Worm (Caenorhabditis elegans) whole organism, late embryonic: ENCODE measurements around the gene che-10.

ENCODE experiments used
- K09A11.1 ChIP-seq: sonication (generic microtip); optimal IDR thresholded peaks from 2 replicates; lab custom pipeline; 2017; ENCODE audit warnings: antibody characterized with exemption, mild to moderate bottlenecking, missing genetic modification characterization, missing compliant biosample characterization; ENCODE audit not compliant: insufficient read depth
- T23F11.4 ChIP-seq: fragments of 200-800 bp; sonication (Bioruptor generic); optimal IDR thresholded peaks from 2 replicates; lab custom pipeline; 2018; ENCODE audit warnings: mild to moderate bottlenecking, missing genetic modification characterization, missing compliant biosample characterization
- Y22D7AL.16 ChIP-seq: sonication (generic microtip); optimal IDR thresholded peaks from 2 replicates; lab custom pipeline; 2016; ENCODE audit warnings: missing genetic modification characterization, missing compliant biosample characterization
- ahr-1 ChIP-seq: sonication (generic microtip); optimal IDR thresholded peaks from 2 replicates; lab custom pipeline; 2016; ENCODE audit warnings: missing genetic modification characterization, missing compliant biosample characterization
- ceh-18 ChIP-seq: sonication (generic microtip); optimal IDR thresholded peaks from 2 replicates; lab custom pipeline; 2016; ENCODE audit warnings: missing genetic modification characterization, missing compliant biosample characterization
- ceh-19 ChIP-seq: fragments of 200-800 bp; sonication (Bioruptor generic); optimal IDR thresholded peaks from 2 replicates; lab custom pipeline; 2018; ENCODE audit warnings: mild to moderate bottlenecking, missing genetic modification characterization, missing compliant biosample characterization
- ceh-2 ChIP-seq: sonication (generic microtip); optimal IDR thresholded peaks from 2 replicates; lab custom pipeline; 2016; ENCODE audit warnings: missing genotype, missing genetic modification characterization, missing compliant biosample characterization
- ceh-30 ChIP-seq: fragments of 150-350 bp; optimal IDR thresholded peaks from 2 replicates; lab custom pipeline; 2014; ENCODE audit warnings: missing biosample characterization, missing genetic modification characterization
- ceh-45 ChIP-seq: fragments of 200-800 bp; sonication (Bioruptor generic); IDR thresholded peaks from 2 replicates; pipeline ENCODE4 v1.3.6; 2022; ENCODE audit warnings: missing genetic modification reagents, missing genetic modification characterization, missing compliant biosample characterization
- ceh-48 ChIP-seq: sonication (generic microtip); optimal IDR thresholded peaks from 2 replicates; lab custom pipeline; 2016; ENCODE audit warnings: missing genetic modification characterization, inconsistent platforms, missing compliant biosample characterization
- ceh-6 ChIP-seq: fragments of 200-800 bp; sonication (Bioruptor generic); optimal IDR thresholded peaks from 2 replicates; lab custom pipeline; 2018; ENCODE audit warnings: mild to moderate bottlenecking, missing genetic modification characterization, missing compliant biosample characterization
- ceh-9 ChIP-seq: sonication (generic microtip); optimal IDR thresholded peaks from 2 replicates; lab custom pipeline; 2016; ENCODE audit warnings: mild to moderate bottlenecking, missing genetic modification characterization, inconsistent platforms, missing compliant biosample characterization
- che-1 ChIP-seq: sonication (generic microtip); optimal IDR thresholded peaks from 2 replicates; lab custom pipeline; 2016; ENCODE audit warnings: mild to moderate bottlenecking, missing genetic modification characterization, missing compliant biosample characterization
- dmd-4 ChIP-seq: sonication (generic microtip); optimal IDR thresholded peaks from 2 replicates; lab custom pipeline; 2016; ENCODE audit warnings: borderline replicate concordance, missing genetic modification characterization, missing compliant biosample characterization
- elt-2 ChIP-seq: sonication (generic microtip); optimal IDR thresholded peaks from 2 replicates; lab custom pipeline; 2016; ENCODE audit warnings: missing genetic modification reagents, missing genetic modification characterization, missing compliant biosample characterization
- elt-4 ChIP-seq: sonication (generic microtip); optimal IDR thresholded peaks from 2 replicates; lab custom pipeline; 2016; ENCODE audit warnings: missing genetic modification characterization, missing compliant biosample characterization
- ets-4 ChIP-seq: sonication (generic microtip); optimal IDR thresholded peaks from 2 replicates; lab custom pipeline; 2016; ENCODE audit warnings: missing genetic modification characterization, missing compliant biosample characterization
- eyg-1 ChIP-seq: sonication (generic microtip); optimal IDR thresholded peaks from 2 replicates; lab custom pipeline; 2016; ENCODE audit warnings: missing genotype, missing genetic modification characterization, missing compliant biosample characterization
- fkh-6 ChIP-seq: sonication (generic microtip); optimal IDR thresholded peaks from 2 replicates; lab custom pipeline; 2016; ENCODE audit warnings: missing genetic modification characterization, missing compliant biosample characterization
- gmeb-2 ChIP-seq: sonication (generic microtip); optimal IDR thresholded peaks from 2 replicates; lab custom pipeline; 2016; ENCODE audit warnings: missing genetic modification characterization, inconsistent platforms, missing compliant biosample characterization
- hlh-13 ChIP-seq: fragments of 200-800 bp; sonication (Bioruptor generic); optimal IDR thresholded peaks from 2 replicates; lab custom pipeline; 2018; ENCODE audit warnings: mild to moderate bottlenecking, missing genetic modification characterization, missing compliant biosample characterization
- hlh-8 ChIP-seq: sonication (generic microtip); optimal IDR thresholded peaks from 2 replicates; lab custom pipeline; 2016; ENCODE audit warnings: missing genotype, missing genetic modification characterization, missing compliant biosample characterization
- lin-11 ChIP-seq: fragments of 200-800 bp; sonication (Bioruptor generic); optimal IDR thresholded peaks from 2 replicates; lab custom pipeline; 2018; ENCODE audit warnings: mild to moderate bottlenecking, missing genetic modification characterization, missing compliant biosample characterization
- madf-2 ChIP-seq: sonication (generic microtip); optimal IDR thresholded peaks from 2 replicates; lab custom pipeline; 2017; ENCODE audit warnings: missing genetic modification characterization, missing compliant biosample characterization
- odd-2 ChIP-seq: sonication (generic microtip); optimal IDR thresholded peaks from 2 replicates; lab custom pipeline; 2017; ENCODE audit warnings: antibody characterized with exemption, mild to moderate bottlenecking, missing genetic modification characterization, missing compliant biosample characterization
- pag-3 ChIP-seq: sonication (generic microtip); optimal IDR thresholded peaks from 2 replicates; lab custom pipeline; 2016; ENCODE audit warnings: missing compliant biosample characterization, missing genetic modification characterization, borderline replicate concordance
- pat-9 ChIP-seq: fragments of 200-800 bp; sonication (Bioruptor generic); optimal IDR thresholded peaks from 2 replicates; lab custom pipeline; 2018; ENCODE audit warnings: mild to moderate bottlenecking, missing genetic modification characterization, moderate library complexity, missing compliant biosample characterization
- pax-1 ChIP-seq: fragments of 150-350 bp; optimal IDR thresholded peaks from 2 replicates; lab custom pipeline; 2014; ENCODE audit warnings: missing biosample characterization, missing genetic modification characterization
- pha-2 ChIP-seq: sonication (generic microtip); optimal IDR thresholded peaks from 2 replicates; lab custom pipeline; 2017; ENCODE audit warnings: mild to moderate bottlenecking, missing genetic modification characterization, missing compliant biosample characterization
- pha-4 ChIP-seq: fragments of 150-350 bp; optimal IDR thresholded peaks from 2 replicates; lab custom pipeline; 2018; ENCODE audit warnings: missing biosample characterization, missing genetic modification reagents, missing genetic modification characterization
- pqm-1 ChIP-seq: sonication (generic microtip); optimal IDR thresholded peaks from 2 replicates; lab custom pipeline; 2016; ENCODE audit warnings: missing genetic modification characterization, missing compliant biosample characterization
- sdc-2 ChIP-seq: sonication (generic microtip); optimal IDR thresholded peaks from 2 replicates; lab custom pipeline; 2016; ENCODE audit warnings: missing genotype, missing genetic modification characterization, missing compliant biosample characterization
- sox-4 ChIP-seq: sonication (generic microtip); optimal IDR thresholded peaks from 2 replicates; lab custom pipeline; 2017; ENCODE audit warnings: mild to moderate bottlenecking, missing genetic modification characterization, inconsistent platforms, missing compliant biosample characterization
- syd-9 ChIP-seq: sonication (generic microtip); optimal IDR thresholded peaks from 2 replicates; lab custom pipeline; 2016; ENCODE audit warnings: mild to moderate bottlenecking, missing genetic modification characterization, moderate library complexity, missing compliant biosample characterization
- unc-3 ChIP-seq, 2 experiments: fragments of 200-800 bp in 1 of 2; sonication (Bioruptor generic) in 1 of 2; sonication (generic microtip) in 1 of 2; conservative IDR thresholded peaks in 1 of 2; optimal IDR thresholded peaks in 1 of 2; 2 replicates each; pipeline versions ENCODE4 v1.3.6 to Lab custom; 2016 to 2022; ENCODE audit warnings: missing compliant biosample characterization in 2 of 2, missing genetic modification characterization in 2 of 2, missing genetic modification reagents in 1 of 2
- unc-55 ChIP-seq: sonication (generic microtip); optimal IDR thresholded peaks from 2 replicates; lab custom pipeline; 2017; ENCODE audit warnings: missing biosample characterization, missing genetic modification reagents, missing genetic modification characterization
- unc-86 ChIP-seq: sonication (generic microtip); optimal IDR thresholded peaks from 2 replicates; lab custom pipeline; 2016; ENCODE audit warnings: missing genetic modification characterization, missing compliant biosample characterization
- zip-5 ChIP-seq: sonication (generic microtip); optimal IDR thresholded peaks from 2 replicates; lab custom pipeline; 2016; ENCODE audit warnings: missing genetic modification characterization, missing compliant biosample characterization
- ztf-16 ChIP-seq: sonication (generic microtip); optimal IDR thresholded peaks from 2 replicates; lab custom pipeline; 2017; ENCODE audit warnings: missing genetic modification characterization, missing compliant biosample characterization

che-10 gene

DNA sequence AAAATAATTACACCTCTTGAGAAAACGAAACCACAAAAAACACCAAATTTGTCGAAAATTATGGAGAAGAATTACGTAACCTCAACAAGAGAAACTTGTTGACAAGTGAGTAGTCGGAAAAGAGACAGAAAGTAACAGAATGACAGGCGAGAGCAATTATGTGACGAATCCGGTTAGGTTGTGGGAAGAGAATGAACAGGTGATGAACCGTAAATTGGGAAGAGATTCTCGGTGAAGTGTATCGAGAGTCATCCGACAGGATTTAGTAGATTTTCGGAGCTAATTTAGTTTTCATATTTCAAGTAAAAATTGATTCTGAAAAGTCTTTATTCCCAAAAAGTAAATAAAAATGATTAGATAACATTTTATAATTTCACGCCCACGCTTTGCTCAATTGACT lies 43.2 kb upstream of the che-10 start, which contains the start of gene T05A7.7:
T05A7.7 (minus strand) TSS at position 101 of the 400 bp plus-strand sequence.
- TF ChIP-seq hlh-8 (tag; lab: Kevin White, UChicago) (no peak), eyg-1 (no peak), ceh-45 (no peak), madf-2 (no peak), pqm-1 (no peak), K09A11.1 (tag; lab: Kevin White, UChicago) (no peak), lin-11 (tag; lab: Kevin White, UChicago) (no peak), pax-1 (no peak), pha-2 (tag; lab: Kevin White, UChicago) (no peak), T23F11.4 (GFP tag; lab: Kevin White, UChicago) (no peak), unc-3 (GFP tag; conservative IDR thresholded peaks at IDR 0.05; lab: Robert Waterston, UW) (no peak), unc-3 (tag; optimal IDR thresholded peaks at IDR 0.05; lab: Kevin White, UChicago) (no peak), ceh-9 (tag; lab: Kevin White, UChicago) (no peak), ceh-19 (GFP tag; lab: Kevin White, UChicago) (no peak), sox-4 (no peak), ahr-1 (no peak), ztf-16 (tag; lab: Kevin White, UChicago) (no peak), che-1 (tag; lab: Kevin White, UChicago) (no peak), dmd-4 (tag; lab: Kevin White, UChicago) (no peak), Y22D7AL.16 (no peak)

DNA sequence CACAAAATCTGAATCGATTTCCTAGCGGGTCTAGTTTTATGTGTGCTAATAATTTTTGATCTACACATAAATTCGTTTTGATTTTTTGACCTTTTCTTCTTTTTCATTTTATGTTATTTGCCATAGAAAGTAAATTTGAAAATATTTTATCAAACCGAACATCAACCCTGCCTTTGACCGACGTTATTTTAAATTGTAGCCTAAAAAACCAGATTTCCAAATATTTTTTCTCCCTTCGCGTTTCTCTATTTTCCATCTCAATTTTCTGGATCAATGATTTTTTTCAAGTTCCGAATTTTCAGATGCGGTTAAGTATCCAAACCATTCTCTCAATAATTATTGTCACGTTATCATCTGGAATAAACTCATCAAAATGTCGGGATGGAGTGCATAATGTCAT lies 39.8 kb upstream of the che-10 start, which contains the start of gene T05A7.1:
T05A7.1 (plus strand) TSS at position 301 of the 400 bp plus-strand sequence.
- TF ChIP-seq pha-4 (tag; lab: Kevin White, UChicago) (no peak), unc-55 (no peak), pat-9 (tag; lab: Kevin White, UChicago) (no peak), ceh-30 (tag; lab: Kevin White, UChicago) (no peak), gmeb-2 (tag; lab: Kevin White, UChicago) (no peak), pag-3 (tag; lab: Kevin White, UChicago) (no peak), pax-1 (no peak), unc-86 (tag; lab: Kevin White, UChicago) (no peak), elt-2 (no peak), pqm-1 (no peak), ceh-45 (no peak), ceh-48 (no peak), ahr-1 (no peak), zip-5 (tag; lab: Kevin White, UChicago) (no peak)

DNA sequence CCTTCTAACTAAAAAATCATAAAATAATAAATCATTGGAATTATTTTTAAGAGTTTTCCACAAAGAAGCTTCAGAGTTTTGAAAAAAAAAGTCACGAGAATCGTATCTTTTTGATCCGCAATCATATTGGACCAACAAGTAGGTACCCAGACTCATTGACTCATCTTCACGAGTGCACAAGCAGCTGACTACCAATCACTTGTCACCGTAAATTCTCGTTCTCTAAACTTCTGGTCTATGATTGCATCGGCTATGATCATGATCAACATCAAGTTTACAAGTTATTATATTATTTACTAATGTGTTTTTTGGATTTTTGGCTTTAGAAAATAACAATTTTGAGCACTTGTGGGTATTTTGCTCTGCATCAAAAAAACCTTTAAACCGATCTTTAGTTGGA lies 38.1 kb upstream of the che-10 start:
- TF ChIP-seq lin-11 (tag; lab: Kevin White, UChicago) (no peak), ceh-2 (tag; lab: Kevin White, UChicago) (no peak), unc-55 (peak; percentile 67), T23F11.4 (GFP tag; lab: Kevin White, UChicago) (no peak), ceh-45 (no peak), odd-2 (tag; lab: Kevin White, UChicago) (no peak), syd-9 (tag; lab: Kevin White, UChicago) (no peak), elt-4 (tag; lab: Kevin White, UChicago) (no peak)
- TF ChIP-seq, all 69 proteins: peak for 1

DNA sequence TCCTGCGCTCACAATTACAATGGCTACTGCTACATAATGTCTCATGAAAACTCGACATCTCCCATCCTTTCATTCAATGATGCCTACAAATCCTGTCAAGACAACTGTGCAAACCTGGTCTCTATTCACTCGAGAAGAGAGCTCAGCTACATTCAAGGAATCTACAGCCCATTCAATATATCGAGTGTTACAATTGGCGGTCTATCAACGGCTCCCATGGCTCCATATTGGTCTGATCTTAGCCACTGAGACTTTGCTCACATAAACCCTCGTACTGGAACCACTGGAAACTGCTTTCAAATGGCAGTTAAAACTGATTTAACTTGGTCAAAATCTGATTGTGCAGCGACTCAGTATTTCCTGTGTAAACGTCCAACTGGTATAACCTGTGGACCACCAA lies 37.3 kb upstream of the che-10 start, which contains the start of gene T05A7.3:
T05A7.3 (plus strand) TSS at position 301 of the 400 bp plus-strand sequence.
- no peak for TF ChIP-seq ceh-48
- TF ChIP-seq odd-2 (tag; lab: Kevin White, UChicago) = no peak
- TF ChIP-seq che-1 (tag; lab: Kevin White, UChicago) = no peak
- TF ChIP-seq ahr-1 = no peak
- TF ChIP-seq eyg-1 = no peak
- no peak for TF ChIP-seq hlh-13 (GFP tag; lab: Kevin White, UChicago)
- TF ChIP-seq unc-3 (GFP tag; conservative IDR thresholded peaks at IDR 0.05; lab: Robert Waterston, UW) = no peak
- no peak for TF ChIP-seq unc-3 (tag; optimal IDR thresholded peaks at IDR 0.05; lab: Kevin White, UChicago)
- TF ChIP-seq ets-4 (tag; lab: Kevin White, UChicago) = no peak
- no peak for TF ChIP-seq ceh-6 (GFP tag; lab: Kevin White, UChicago)
- no peak for TF ChIP-seq ceh-18 (tag; lab: Kevin White, UChicago)
- no peak for TF ChIP-seq ceh-19 (GFP tag; lab: Kevin White, UChicago)
- TF ChIP-seq dmd-4 (tag; lab: Kevin White, UChicago) = no peak
- TF ChIP-seq lin-11 (tag; lab: Kevin White, UChicago) = no peak
- TF ChIP-seq fkh-6 = no peak
- no peak for TF ChIP-seq unc-86 (tag; lab: Kevin White, UChicago)
- no peak for TF ChIP-seq sdc-2 (tag; lab: Kevin White, UChicago)
